Fruit fly (Drosophila melanogaster): ENCODE results near the gene Coq8.

Gene Coq8

dm6 chrX:12937825-12938520, 37.1 kb upstream of the Coq8 start (continued):
- no peak; the same call in 1 of the 2 replicates for TF ChIP-seq sisA (GFP tag; IDR thresholded peaks at IDR 0.05)
- TF ChIP-seq Nf-YC (tag; optimal IDR thresholded peaks at IDR 0.05) = peak; percentile 61
- TF ChIP-seq CG4360 (GFP tag; IDR thresholded peaks at IDR 0.05) = no peak
- no peak for TF ChIP-seq z (GFP tag; IDR thresholded peaks at IDR 0.05)
- TF ChIP-seq eyg (GFP tag; optimal IDR thresholded peaks at IDR 0.05) = no peak
- TF ChIP-seq Mad (GFP tag; optimal IDR thresholded peaks at IDR 0.05) = no peak
- peak; percentile 77 for TF ChIP-seq ewg (GFP tag; optimal IDR thresholded peaks at IDR 0.05)
- peak; percentile 59 for TF ChIP-seq CG8924 (tag; optimal IDR thresholded peaks at IDR 0.05)
- peak in 1 of 2 experiments; percentile 25 for TF ChIP-seq eve (GFP tag; optimal IDR thresholded peaks at IDR 0.05)
- peak in 1 of 3 experiments; percentile 43 for TF ChIP-seq lola (GFP tag; optimal IDR thresholded peaks at IDR 0.05)
- no peak for TF ChIP-seq CG16815 (GFP tag; optimal IDR thresholded peaks at IDR 0.05)
- peak; percentile 54 for TF ChIP-seq yki (optimal IDR thresholded peaks at IDR 0.05)
- TF ChIP-seq CG7839 (tag; optimal IDR thresholded peaks at IDR 0.05) = peak; percentile 73
- TF ChIP-seq vvl (GFP tag; IDR thresholded peaks at IDR 0.05) = peak; percentile 31; the same call in 1 of the 2 replicates
- TF ChIP-seq CG8765 (GFP tag; IDR thresholded peaks at IDR 0.05) = no peak
- no peak for TF ChIP-seq MBD-R2 (GFP tag; IDR thresholded peaks at IDR 0.05)
- no peak for TF ChIP-seq Mrtf (GFP tag; IDR thresholded peaks at IDR 0.05)
- TF ChIP-seq CTCF (GFP tag; optimal IDR thresholded peaks at IDR 0.05) = no peak
- no peak for TF ChIP-seq Doc2 (GFP tag; IDR thresholded peaks at IDR 0.05)
- peak; percentile 73 for TF ChIP-seq row (GFP tag; IDR thresholded peaks at IDR 0.05)
- TF ChIP-seq Dp (GFP tag; optimal IDR thresholded peaks at IDR 0.05) = no peak
- peak; percentile 31 for TF ChIP-seq CG15479 (GFP tag; optimal IDR thresholded peaks at IDR 0.05)
- TF ChIP-seq cg (GFP tag; optimal IDR thresholded peaks at IDR 0.05) = peak; percentile 89
- TF ChIP-seq nerfin-2 (GFP tag; IDR thresholded peaks at IDR 0.05; ENCODE audit: partially characterized antibody) = no peak
- no peak; the same call in 1 of the 2 replicates for TF ChIP-seq Ptx1 (GFP tag; IDR thresholded peaks at IDR 0.05)
- no peak for TF ChIP-seq CG11560 (tag; IDR thresholded peaks at IDR 0.05)
- TF ChIP-seq hkb (optimal IDR thresholded peaks at IDR 0.05) = no peak
- TF ChIP-seq hkb (GFP tag; IDR thresholded peaks at IDR 0.05) = 0 out of 2 replicates have a peak, but pooled peaks have one; percentile 27
- peak in 1 of 2 experiments; percentile 63 for TF ChIP-seq bsh (GFP tag; optimal IDR thresholded peaks at IDR 0.05)
- no peak for TF ChIP-seq esg (GFP tag; conservative IDR thresholded peaks at IDR 0.05)
- no peak for TF ChIP-seq CG43689 (GFP tag; IDR thresholded peaks at IDR 0.05)
- TF ChIP-seq CG9727 (GFP tag; optimal IDR thresholded peaks at IDR 0.05) = peak; percentile 54
- peak; percentile 78 for TF ChIP-seq zf30C (GFP tag; optimal IDR thresholded peaks at IDR 0.05)
- no peak for TF ChIP-seq Elba2 (GFP tag; optimal IDR thresholded peaks at IDR 0.05)
- TF ChIP-seq gem (tag; optimal IDR thresholded peaks at IDR 0.05) = peak; percentile 76
- peak; percentile 57 for TF ChIP-seq CG2712 (tag; optimal IDR thresholded peaks at IDR 0.05)
- TF ChIP-seq her (GFP tag; optimal IDR thresholded peaks at IDR 0.05) = no peak
- no peak for TF ChIP-seq lilli (GFP tag; optimal IDR thresholded peaks at IDR 0.05)
- no peak for TF ChIP-seq tna (GFP tag; IDR thresholded peaks at IDR 0.05; ENCODE audit: partially characterized antibody)
- peak; percentile 16; the same call in 1 of the 2 replicates for TF ChIP-seq Rfx (GFP tag; IDR thresholded peaks at IDR 0.05)
- TF ChIP-seq E2f2 (GFP tag; IDR thresholded peaks at IDR 0.05) = peak; percentile 29; the same call in 1 of the 2 replicates
- no peak for TF ChIP-seq slou (GFP tag; optimal IDR thresholded peaks at IDR 0.05)
- no peak for TF ChIP-seq pum (GFP tag; optimal IDR thresholded peaks at IDR 0.05)
- TF ChIP-seq ems (GFP tag; optimal IDR thresholded peaks at IDR 0.05) = no peak

Data from whole organism, embryonic.